Fruit fly (Drosophila melanogaster) whole organism, embryonic: Measurements from ENCODE around the gene CG42671.

Source experiments
- B-H2 ChIP-seq: fragments of 200-800 bp; sonication (Bioruptor generic); optimal IDR thresholded peaks from 2 replicates; lab custom pipeline; 2018; ENCODE audit warnings: missing biosample characterization, mild to moderate bottlenecking, missing genetic modification characterization
- Bgb ChIP-seq: fragments of 200-800 bp; sonication (Bioruptor generic); IDR thresholded peaks from 2 replicates; pipeline ENCODE4 v1.3.6; 2022; ENCODE audit warnings: missing biosample characterization, missing genetic modification characterization; ENCODE audit not compliant: partially characterized antibody
- CG10147 ChIP-seq: fragments of 200-800 bp; sonication (Bioruptor generic); optimal IDR thresholded peaks from 2 replicates; lab custom pipeline; 2019; ENCODE audit warnings: missing biosample characterization, mild to moderate bottlenecking, missing genetic modification characterization, moderate library complexity
- CG12391 ChIP-seq: fragments of 200-800 bp; sonication (Bioruptor generic); optimal IDR thresholded peaks from 3 replicates; lab custom pipeline; 2018; ENCODE audit warnings: missing biosample characterization, mild to moderate bottlenecking, missing genetic modification characterization, moderate library complexity
- CG12744 ChIP-seq: fragments of 200-800 bp; sonication (Bioruptor generic); optimal IDR thresholded peaks from 2 replicates; lab custom pipeline; 2016; ENCODE audit warnings: missing biosample characterization, missing genetic modification characterization
- CG12942 ChIP-seq: fragments of 200-800 bp; sonication (Bioruptor generic); optimal IDR thresholded peaks from 3 replicates; lab custom pipeline; 2016; ENCODE audit warnings: missing biosample characterization, missing genetic modification characterization
- CG14667 ChIP-seq: fragments of 200-800 bp; sonication (Bioruptor generic); IDR thresholded peaks from 2 replicates; pipeline ENCODE4 v1.3.6; 2022; ENCODE audit warnings: missing biosample characterization, missing genetic modification characterization
- CG14860 ChIP-seq: fragments of 200-800 bp; sonication (Bioruptor generic); IDR thresholded peaks from 3 replicates; pipeline ENCODE4 v1.3.6; 2022; ENCODE audit warnings: missing biosample characterization, missing genetic modification characterization; ENCODE audit not compliant: partially characterized antibody
- CG16779 ChIP-seq: fragments of 200-800 bp; sonication (Bioruptor generic); IDR thresholded peaks from 2 replicates; pipeline ENCODE4 v1.3.6; 2022; ENCODE audit warnings: missing biosample characterization, missing genetic modification characterization
- CG17568 ChIP-seq: fragments of 200-800 bp; sonication (Bioruptor generic); optimal IDR thresholded peaks from 2 replicates; lab custom pipeline; 2018; ENCODE audit warnings: missing biosample characterization, mild to moderate bottlenecking, missing genetic modification characterization, moderate library complexity
- CG2875 ChIP-seq: fragments of 200-800 bp; sonication (Bioruptor generic); optimal IDR thresholded peaks from 2 replicates; lab custom pipeline; 2017; ENCODE audit warnings: missing biosample characterization, mild to moderate bottlenecking, missing genetic modification characterization, missing genetic modification reagents
- CG2889 ChIP-seq: fragments of 200-800 bp; sonication (Bioruptor generic); IDR thresholded peaks from 3 replicates; pipeline ENCODE4 v1.3.6; 2022; ENCODE audit warnings: missing biosample characterization, missing genetic modification characterization
- CG30020 ChIP-seq: fragments of 200-800 bp; optimal IDR thresholded peaks from 2 replicates; lab custom pipeline; 2019; ENCODE audit warnings: missing biosample characterization, mild to moderate bottlenecking, missing genetic modification characterization, moderate library complexity
- CG3065 ChIP-seq: fragments of 200-800 bp; sonication (Bioruptor generic); optimal IDR thresholded peaks from 2 replicates; lab custom pipeline; 2016; ENCODE audit warnings: missing biosample characterization, missing genetic modification characterization
- CG31224 ChIP-seq: fragments of 200-800 bp; sonication (Bioruptor generic); IDR thresholded peaks from 2 replicates; pipeline ENCODE4 v1.3.6; 2022; ENCODE audit warnings: missing biosample characterization, missing genetic modification characterization
- CG4424 ChIP-seq: fragments of 200-800 bp; sonication (Bioruptor generic); optimal IDR thresholded peaks from 3 replicates; lab custom pipeline; 2016; ENCODE audit warnings: missing biosample characterization, missing genetic modification characterization
- CG4820 ChIP-seq: fragments of 200-800 bp; sonication (Bioruptor generic); optimal IDR thresholded peaks from 3 replicates; lab custom pipeline; 2016; ENCODE audit warnings: missing biosample characterization, missing genetic modification characterization
- CG6654 ChIP-seq: fragments of 200-800 bp; sonication (Bioruptor generic); optimal IDR thresholded peaks from 2 replicates; lab custom pipeline; 2017; ENCODE audit warnings: missing biosample characterization, mild to moderate bottlenecking, missing genetic modification characterization
- CG6854 ChIP-seq: fragments of 200-800 bp; sonication (Bioruptor generic); optimal IDR thresholded peaks from 3 replicates; lab custom pipeline; 2017; ENCODE audit warnings: missing biosample characterization, mild to moderate bottlenecking, missing genetic modification characterization
- CG8089 ChIP-seq: fragments of 200-800 bp; sonication (Bioruptor generic); optimal IDR thresholded peaks from 3 replicates; lab custom pipeline; 2016; ENCODE audit warnings: missing biosample characterization, missing genetic modification characterization
- CG8281 ChIP-seq: fragments of 200-800 bp; sonication (Bioruptor generic); optimal IDR thresholded peaks from 2 replicates; lab custom pipeline; 2018; ENCODE audit warnings: missing biosample characterization, mild to moderate bottlenecking, missing genetic modification characterization, moderate library complexity
- CG8944 ChIP-seq: fragments of 200-800 bp; sonication (Bioruptor generic); optimal IDR thresholded peaks from 3 replicates; lab custom pipeline; 2016; ENCODE audit warnings: missing biosample characterization, missing genetic modification characterization
- CoRest ChIP-seq: fragments of 200-800 bp; sonication (Bioruptor generic); optimal IDR thresholded peaks from 3 replicates; lab custom pipeline; 2018; ENCODE audit warnings: missing biosample characterization, mild to moderate bottlenecking, missing genetic modification characterization, moderate library complexity
- D ChIP-seq, 2 experiments: fragments of 200-800 bp in 1 of 2; fragments of >200 bp in 1 of 2; sonication (Bioruptor generic) in 1 of 2; optimal IDR thresholded peaks; 2 replicates in 1 of 2; 3 replicates in 1 of 2; lab custom pipeline; 2017; ENCODE audit warnings: mild to moderate bottlenecking in 1 of 2, missing biosample characterization in 1 of 2, missing genetic modification characterization in 1 of 2, missing genetic modification reagents in 1 of 2
- Dfd ChIP-seq, 2 experiments: fragments of >200 bp; optimal IDR thresholded peaks; 2 replicates each; lab custom pipeline; 2017; ENCODE audit warnings: missing biosample characterization in 2 of 2, missing genetic modification characterization in 2 of 2
- Ets97D ChIP-seq: fragments of 200-800 bp; sonication (Bioruptor generic); optimal IDR thresholded peaks from 3 replicates; lab custom pipeline; 2016; ENCODE audit warnings: missing biosample characterization, missing genetic modification characterization
- H2.0 ChIP-seq: fragments of 200-800 bp; sonication (Bioruptor generic); IDR thresholded peaks from 2 replicates; pipeline ENCODE4 v1.3.6; 2022; ENCODE audit warnings: missing biosample characterization, missing genetic modification characterization
- Hr3 ChIP-seq: fragments of 200-800 bp; sonication (Bioruptor generic); optimal IDR thresholded peaks from 3 replicates; lab custom pipeline; 2016; ENCODE audit warnings: missing biosample characterization, missing genetic modification characterization
- Hr39 ChIP-seq: fragments of >200 bp; optimal IDR thresholded peaks from 2 replicates; lab custom pipeline; 2017
- NK7.1 ChIP-seq: fragments of 200-800 bp; sonication (Bioruptor generic); optimal IDR thresholded peaks from 3 replicates; lab custom pipeline; 2016; ENCODE audit warnings: missing biosample characterization, missing genetic modification characterization
- Nf-YC ChIP-seq: fragments of 200-800 bp; optimal IDR thresholded peaks from 3 replicates; lab custom pipeline; 2019; ENCODE audit warnings: missing biosample characterization, mild to moderate bottlenecking, missing genetic modification characterization, moderate library complexity
- Tbp ChIP-seq: fragments of >200 bp; optimal IDR thresholded peaks from 2 replicates; lab custom pipeline; 2018; ENCODE audit warnings: missing biosample characterization, missing genetic modification characterization
- ara ChIP-seq: fragments of 200-800 bp; sonication (Bioruptor generic); IDR thresholded peaks from 2 replicates; pipeline ENCODE4 v1.3.6; 2022; ENCODE audit warnings: missing biosample characterization, missing genetic modification characterization
- ash1 ChIP-seq: fragments of 200-800 bp; sonication (Bioruptor generic); optimal IDR thresholded peaks from 2 replicates; lab custom pipeline; 2018; ENCODE audit warnings: missing biosample characterization, mild to moderate bottlenecking, missing genetic modification characterization
- bab2 ChIP-seq: fragments of 200-800 bp; sonication (Bioruptor generic); optimal IDR thresholded peaks from 2 replicates; lab custom pipeline; 2016; ENCODE audit warnings: missing biosample characterization, missing genetic modification characterization
- crc ChIP-seq: fragments of 200-800 bp; sonication (Bioruptor generic); optimal IDR thresholded peaks from 2 replicates; lab custom pipeline; 2016; ENCODE audit warnings: missing biosample characterization, missing genetic modification characterization
- da ChIP-seq: fragments of 200-800 bp; sonication (Bioruptor generic); optimal IDR thresholded peaks from 2 replicates; lab custom pipeline; 2016; ENCODE audit warnings: missing biosample characterization, missing genetic modification characterization
- fu2 ChIP-seq: fragments of 200-800 bp; sonication (Bioruptor generic); optimal IDR thresholded peaks from 2 replicates; lab custom pipeline; 2016; ENCODE audit warnings: missing biosample characterization, missing genetic modification characterization
- gce ChIP-seq: fragments of 200-800 bp; sonication (Bioruptor generic); IDR thresholded peaks from 3 replicates; pipeline ENCODE4 v1.3.6; 2022; ENCODE audit warnings: missing biosample characterization, missing genetic modification characterization
- gsb ChIP-seq: fragments of 200-800 bp; sonication (Bioruptor generic); IDR thresholded peaks from 2 replicates; pipeline ENCODE4 v1.3.6; 2022; ENCODE audit warnings: missing biosample characterization, missing genetic modification characterization
- inv ChIP-seq: fragments of 200-800 bp; sonication (Bioruptor generic); IDR thresholded peaks from 2 replicates; pipeline ENCODE4 v1.3.6; 2022; ENCODE audit warnings: missing biosample characterization, missing genetic modification characterization; ENCODE audit not compliant: partially characterized antibody
- kah ChIP-seq: fragments of 200-800 bp; sonication (Bioruptor generic); optimal IDR thresholded peaks from 2 replicates; lab custom pipeline; 2018; ENCODE audit warnings: missing biosample characterization, mild to moderate bottlenecking, missing genetic modification characterization
- nerfin-2 ChIP-seq: fragments of 200-800 bp; sonication (Bioruptor generic); IDR thresholded peaks from 2 replicates; pipeline ENCODE4 v1.3.6; 2022; ENCODE audit warnings: missing biosample characterization, missing genetic modification characterization; ENCODE audit not compliant: partially characterized antibody
- pb ChIP-seq: fragments of 200-800 bp; sonication (Bioruptor generic); optimal IDR thresholded peaks from 3 replicates; lab custom pipeline; 2016; ENCODE audit warnings: missing biosample characterization, missing genetic modification characterization
- peb ChIP-seq: fragments of 200-800 bp; sonication (Bioruptor generic); IDR thresholded peaks from 2 replicates; pipeline ENCODE4 v1.3.6; 2022; ENCODE audit warnings: missing biosample characterization, missing genetic modification characterization
- ro ChIP-seq: fragments of 200-800 bp; sonication (Bioruptor generic); IDR thresholded peaks from 2 replicates; pipeline ENCODE4 v1.3.6; 2022; ENCODE audit warnings: missing biosample characterization, missing genetic modification characterization
- scrt ChIP-seq: fragments of 200-800 bp; sonication (Bioruptor generic); optimal IDR thresholded peaks from 2 replicates; lab custom pipeline; 2018; ENCODE audit warnings: missing biosample characterization, mild to moderate bottlenecking, missing genetic modification characterization, moderate library complexity
- shn ChIP-seq: fragments of 200-800 bp; sonication (Bioruptor generic); optimal IDR thresholded peaks from 3 replicates; lab custom pipeline; 2016; ENCODE audit warnings: missing biosample characterization, missing genetic modification characterization
- vnd ChIP-seq: fragments of 200-800 bp; sonication (Bioruptor generic); IDR thresholded peaks from 3 replicates; pipeline ENCODE4 v1.3.6; 2022; ENCODE audit warnings: missing biosample characterization, missing genetic modification characterization; ENCODE audit not compliant: partially characterized antibody
- zf30C ChIP-seq: fragments of 200-800 bp; sonication (Bioruptor generic); optimal IDR thresholded peaks from 3 replicates; lab custom pipeline; 2018; ENCODE audit warnings: missing biosample characterization, mild to moderate bottlenecking, missing genetic modification characterization

The CG42671 gene

dm6 chr3L:11205608-11206336 lies 8.5 kb upstream of the CG42671 start, which contains the start of gene Plod (continued):
- no peak for TF ChIP-seq CG8089 (GFP tag; lab: Kevin White, UChicago)
- no peak for TF ChIP-seq inv (GFP tag; lab: Robert Waterston, UW)
- TF ChIP-seq CG10147 (GFP tag; lab: Kevin White, UChicago), result no peak
- TF ChIP-seq vnd (GFP tag; lab: Robert Waterston, UW), result no peak
- no peak for TF ChIP-seq CG8281 (tag; lab: Kevin White, UChicago)
- no peak for TF ChIP-seq CG6854 (GFP tag; lab: Kevin White, UChicago)
- peak; percentile 40 for TF ChIP-seq CG12942 (GFP tag; lab: Kevin White, UChicago)
- TF ChIP-seq CG31224 (GFP tag; lab: Robert Waterston, UW), result 0 out of 2 replicates have a peak, but pooled peaks have one; percentile 16
- no peak for TF ChIP-seq Hr39 (lab: Kevin White, UChicago)
- no peak; the same call in 2 of the 3 replicates for TF ChIP-seq CG14860 (GFP tag; lab: Robert Waterston, UW)
- TF ChIP-seq nerfin-2 (GFP tag; lab: Robert Waterston, UW), result no peak
- no peak for TF ChIP-seq pb (GFP tag; lab: Kevin White, UChicago)
- peak; percentile 63; the same call in 1 of the 2 replicates for TF ChIP-seq Bgb
- TF ChIP-seq NK7.1, result no peak
- peak; percentile 69 for TF ChIP-seq CoRest (tag; lab: Kevin White, UChicago)
- no peak for TF ChIP-seq bab2 (GFP tag; lab: Kevin White, UChicago)
- peak; percentile 13 for TF ChIP-seq fu2 (GFP tag; lab: Kevin White, UChicago)
- TF ChIP-seq CG8944 (GFP tag; lab: Kevin White, UChicago), result peak; percentile 18
- no peak for TF ChIP-seq CG14667 (GFP tag; lab: Robert Waterston, UW)
- TF ChIP-seq crc (GFP tag; lab: Kevin White, UChicago), result no peak
- TF ChIP-seq da, result no peak
- no peak for TF ChIP-seq gce (GFP tag; lab: Robert Waterston, UW)
- TF ChIP-seq CG6654 (GFP tag; lab: Kevin White, UChicago), result no peak
- no peak for TF ChIP-seq kah
- TF ChIP-seq zf30C (GFP tag; lab: Kevin White, UChicago), result no peak
- peak; percentile 70 for TF ChIP-seq Ets97D (GFP tag; lab: Kevin White, UChicago)
- peak; percentile 25 for TF ChIP-seq Hr3 (GFP tag; lab: Kevin White, UChicago)
- TF ChIP-seq CG16779 (GFP tag; lab: Robert Waterston, UW), result no peak
- TF ChIP-seq CG4820 (GFP tag; lab: Kevin White, UChicago), result no peak
- no peak for TF ChIP-seq CG17568
- TF ChIP-seq CG4424 (GFP tag; lab: Kevin White, UChicago), result peak; percentile 30
- no peak for TF ChIP-seq gsb (GFP tag; lab: Robert Waterston, UW)
- no peak for TF ChIP-seq ro
- no peak for TF ChIP-seq CG12744
- TF ChIP-seq CG12391 (tag; lab: Kevin White, UChicago), result peak; percentile 87
- no peak for TF ChIP-seq ara (GFP tag; lab: Robert Waterston, UW)
- TF ChIP-seq shn (GFP tag; lab: Kevin White, UChicago), result no peak
- TF ChIP-seq CG2889 (GFP tag; lab: Robert Waterston, UW), result 0 out of 3 replicates have a peak, but pooled peaks have one; percentile 29
- TF ChIP-seq B-H2 (GFP tag; lab: Kevin White, UChicago), result peak; percentile 38
- no peak for TF ChIP-seq H2.0 (GFP tag; lab: Robert Waterston, UW)
- TF ChIP-seq scrt (GFP tag; lab: Kevin White, UChicago), result peak; percentile 43
- no peak for TF ChIP-seq Tbp
- TF ChIP-seq D (optimal IDR thresholded peaks at IDR 0.05; lab: Kevin White, UChicago), result peak; percentile 67
- TF ChIP-seq D (GFP tag; optimal IDR thresholded peaks at IDR 0.05; lab: Kevin White, UChicago), result peak; percentile 1
- no peak for TF ChIP-seq ash1 (GFP tag; lab: Kevin White, UChicago)
- peak in 1 of 2 experiments; percentile 27 for TF ChIP-seq Dfd (GFP tag; optimal IDR thresholded peaks at IDR 0.05; lab: Kevin White, UChicago)
- TF ChIP-seq CG3065 (GFP tag; lab: Kevin White, UChicago), result no peak
- TF ChIP-seq peb, result no peak
- no peak for TF ChIP-seq CG2875
- peak; percentile 86 for TF ChIP-seq CG30020
- TF ChIP-seq Nf-YC (tag; lab: Kevin White, UChicago), result peak; percentile 52
